Worm (Caenorhabditis elegans) whole organism, mixed stage, embryonic: Measurements from ENCODE around the gene B0524.2.
A peak's percentile ranks its signal among the peaks of the same experiment; 100 is the strongest.

ENCODE experiments used
- bed-3 ChIP-seq: fragments of 200-800 bp; sonication (Bioruptor generic); optimal IDR thresholded peaks from 3 replicates; lab custom pipeline; 2018; ENCODE audit warnings: mild to moderate bottlenecking, missing genetic modification characterization, moderate library complexity, missing compliant biosample characterization
- ces-1 ChIP-seq: fragments of 150-350 bp; optimal IDR thresholded peaks from 2 replicates; lab custom pipeline; 2014; ENCODE audit warnings: missing biosample characterization, missing genetic modification reagents, missing genetic modification characterization
- elt-3 ChIP-seq: fragments of 150-350 bp; optimal IDR thresholded peaks from 2 replicates; lab custom pipeline; 2014; ENCODE audit warnings: missing biosample characterization, missing genetic modification characterization
- flh-1 ChIP-seq: fragments of 200-800 bp; sonication (Bioruptor generic); optimal IDR thresholded peaks from 2 replicates; lab custom pipeline; 2018; ENCODE audit warnings: mild to moderate bottlenecking, missing genetic modification characterization, moderate library complexity, missing compliant biosample characterization
- lsy-2 ChIP-seq: fragments of 150-350 bp; optimal IDR thresholded peaks from 2 replicates; lab custom pipeline; 2014; ENCODE audit warnings: missing biosample characterization, missing genetic modification characterization
- mep-1 ChIP-seq: fragments of 150-350 bp; optimal IDR thresholded peaks from 2 replicates; lab custom pipeline; 2017; ENCODE audit warnings: missing biosample characterization, missing genetic modification reagents, missing genetic modification characterization, inconsistent platforms
- pha-4 ChIP-seq: fragments of 150-350 bp; optimal IDR thresholded peaks from 2 replicates; lab custom pipeline; 2018; ENCODE audit warnings: missing biosample characterization, missing genetic modification reagents, missing genetic modification characterization
- zip-8 ChIP-seq: fragments of 150-350 bp; optimal IDR thresholded peaks from 2 replicates; lab custom pipeline; 2014; ENCODE audit warnings: missing biosample characterization, missing genetic modification characterization

ce11 chrIII:1926456-1926855, 32.6 kb downstream of the B0524.2 start:
- TF ChIP-seq zip-8 (tag; lab: Kevin White, UChicago) (no peak), elt-3 (tag; lab: Kevin White, UChicago) (peak; percentile 76), ces-1 (GFP tag; lab: Kevin White, UChicago) (peak; percentile 81), pha-4 (tag; lab: Kevin White, UChicago) (peak; percentile 98), flh-1 (GFP tag; lab: Kevin White, UChicago) (no peak), bed-3 (GFP tag; lab: Kevin White, UChicago) (no peak), mep-1 (tag; lab: Kevin White, UChicago) (no peak), lsy-2 (tag; lab: Kevin White, UChicago) (peak; percentile 51)
